Fruit fly (Drosophila melanogaster) whole organism, adult: Measurements from ENCODE around the gene Fbw5.

Source experiments
- CG11617 ChIP-seq: fragments of 200-800 bp; sonication (Bioruptor generic); optimal IDR thresholded peaks from 2 replicates; lab custom pipeline; 2017; ENCODE audit warnings: mild to moderate bottlenecking, missing biosample characterization, missing genetic modification reagents, missing genetic modification characterization
- CG7045 ChIP-seq: fragments of 200-800 bp; sonication (Bioruptor generic); optimal IDR thresholded peaks from 2 replicates; lab custom pipeline; 2017; ENCODE audit warnings: missing biosample characterization, mild to moderate bottlenecking, missing genetic modification characterization
- Clk ChIP-seq: fragments of 200-800 bp; sonication (Bioruptor generic); optimal IDR thresholded peaks from 2 replicates; lab custom pipeline; 2017; ENCODE audit warnings: missing biosample characterization, missing genetic modification characterization
- cic ChIP-seq: fragments of 200-800 bp; sonication (Bioruptor generic); optimal IDR thresholded peaks from 2 replicates; lab custom pipeline; 2017; ENCODE audit warnings: missing biosample characterization, mild to moderate bottlenecking, missing genetic modification characterization, moderate library complexity
- cnc ChIP-seq, 2 experiments: fragments of >200 bp; optimal IDR thresholded peaks; 2 replicates each; lab custom pipeline; 2017

DNA sequence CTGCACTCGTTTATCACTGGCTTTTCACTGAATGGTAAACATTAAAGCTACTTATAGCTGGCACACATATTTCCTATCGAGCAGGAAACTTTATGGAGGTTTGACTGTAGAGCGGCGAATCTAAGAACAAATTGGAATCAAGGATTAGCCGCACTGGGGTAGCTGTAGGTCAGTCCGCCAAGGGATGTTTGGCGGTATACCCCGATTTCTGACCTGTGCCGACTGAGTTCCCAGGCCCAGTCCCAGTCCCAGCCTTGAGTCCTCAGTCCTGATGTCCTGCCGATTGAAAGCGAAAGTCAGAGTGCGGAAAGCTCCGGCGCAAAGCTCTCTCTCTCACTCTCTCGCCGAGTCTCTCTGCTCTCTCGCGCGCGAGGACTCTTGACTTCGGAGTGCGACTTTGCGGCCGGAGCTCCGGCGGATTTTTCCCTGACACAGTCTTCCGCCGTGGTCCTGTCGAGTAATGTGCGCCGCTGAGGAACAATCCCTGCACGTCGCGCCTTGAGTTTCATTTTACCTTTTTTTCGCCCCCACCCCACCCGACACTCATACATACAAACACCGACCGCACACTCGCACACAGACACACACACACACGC is 11.8 kb downstream of the Fbw5 start, which contains the start of gene CG13995:
- TF ChIP-seq Clk, result no peak
- TF ChIP-seq cnc (optimal IDR thresholded peaks at IDR 0.05; lab: Kevin White, UChicago), result no peak
- no peak for TF ChIP-seq CG7045 (GFP tag; lab: Kevin White, UChicago)
- no peak for TF ChIP-seq CG11617 (GFP tag; lab: Kevin White, UChicago)
- no peak for TF ChIP-seq cic (GFP tag; lab: Kevin White, UChicago)
